Worm (Caenorhabditis elegans) whole organism, young adult: Measurements from ENCODE around the gene fan-1.

Source experiments
- F10E7.11 ChIP-seq: sonication (generic microtip); optimal IDR thresholded peaks from 2 replicates; lab custom pipeline; 2017; ENCODE audit warnings: mild to moderate bottlenecking, missing genetic modification characterization, moderate library complexity, missing compliant biosample characterization
- F57A8.1 ChIP-seq: fragments of 200-800 bp; sonication (Bioruptor generic); optimal IDR thresholded peaks from 2 replicates; lab custom pipeline; 2018; ENCODE audit warnings: mild to moderate bottlenecking, missing genetic modification characterization, moderate library complexity, missing compliant biosample characterization
- K12H6.12 ChIP-seq: fragments of 200-800 bp; sonication (Bioruptor generic); optimal IDR thresholded peaks from 2 replicates; lab custom pipeline; 2018; ENCODE audit warnings: mild to moderate bottlenecking, missing genetic modification characterization, missing compliant biosample characterization
- Y53G8AR.9 ChIP-seq: fragments of 200-800 bp; sonication (Bioruptor generic); conservative IDR thresholded peaks from 2 replicates; pipeline ENCODE4 v1.3.6; 2022; ENCODE audit warnings: missing genetic modification reagents, missing genetic modification characterization, missing compliant biosample characterization
- Y56A3A.18 ChIP-seq: fragments of 200-800 bp; sonication (Bioruptor generic); IDR thresholded peaks from 2 replicates; pipeline ENCODE4 v1.3.6; 2022; ENCODE audit warnings: missing genetic modification reagents, missing genetic modification characterization, missing compliant biosample characterization
- akir-1 ChIP-seq: fragments of 200-800 bp; sonication (Bioruptor generic); optimal IDR thresholded peaks from 2 replicates; lab custom pipeline; 2018; ENCODE audit warnings: mild to moderate bottlenecking, missing genetic modification characterization, moderate library complexity, missing compliant biosample characterization
- ama-1 ChIP-seq, 3 experiments: fragments of 150-350 bp in 1 of 3; sonication (generic microtip) in 2 of 3; optimal IDR thresholded peaks; 2 replicates each; lab custom pipeline; 2014 to 2018; ENCODE audit warnings: missing biosample characterization in 2 of 3, missing genetic modification characterization in 2 of 3, missing genetic modification reagents in 2 of 3
- athp-1 ChIP-seq: sonication (generic microtip); optimal IDR thresholded peaks from 2 replicates; lab custom pipeline; 2017; ENCODE audit warnings: mild to moderate bottlenecking, missing genetic modification characterization, missing compliant biosample characterization
- attf-5 ChIP-seq: fragments of 200-800 bp; sonication (Bioruptor generic); optimal IDR thresholded peaks from 2 replicates; lab custom pipeline; 2018; ENCODE audit warnings: mild to moderate bottlenecking, missing genetic modification characterization, missing compliant biosample characterization
- ccch-3 ChIP-seq: fragments of 200-800 bp; sonication (Bioruptor generic); optimal IDR thresholded peaks from 2 replicates; lab custom pipeline; 2018; ENCODE audit warnings: mild to moderate bottlenecking, missing genetic modification characterization, missing compliant biosample characterization
- cebp-1 ChIP-seq, 2 experiments: fragments of 200-800 bp in 1 of 2; sonication (Bioruptor generic) in 1 of 2; sonication (generic microtip) in 1 of 2; IDR thresholded peaks in 1 of 2; optimal IDR thresholded peaks in 1 of 2; 2 replicates each; pipeline versions ENCODE4 v1.3.6 to Lab custom; 2017 to 2022; ENCODE audit warnings: missing compliant biosample characterization in 2 of 2, missing genetic modification characterization in 2 of 2, mild to moderate bottlenecking in 1 of 2, missing genetic modification reagents in 1 of 2, moderate library complexity in 1 of 2
- ceh-100 ChIP-seq: fragments of 200-800 bp; sonication (Bioruptor generic); IDR thresholded peaks from 2 replicates; pipeline ENCODE4 v1.3.6; 2022; ENCODE audit warnings: missing genetic modification reagents, missing genetic modification characterization, missing compliant biosample characterization
- ceh-27 ChIP-seq: fragments of 200-800 bp; sonication (Bioruptor generic); optimal IDR thresholded peaks from 2 replicates; lab custom pipeline; 2018; ENCODE audit warnings: mild to moderate bottlenecking, missing genetic modification characterization, moderate library complexity, missing compliant biosample characterization
- chd-7 ChIP-seq: sonication (generic microtip); optimal IDR thresholded peaks from 2 replicates; lab custom pipeline; 2016; ENCODE audit warnings: mild to moderate bottlenecking, missing genetic modification characterization, moderate library complexity, missing compliant biosample characterization
- dpl-1 ChIP-seq: fragments of 150-350 bp; optimal IDR thresholded peaks from 2 replicates; lab custom pipeline; 2014; ENCODE audit warnings: missing biosample characterization, missing genetic modification reagents, missing genetic modification characterization
- egl-18 ChIP-seq: fragments of 200-800 bp; sonication (Bioruptor generic); IDR thresholded peaks from 2 replicates; pipeline ENCODE4 v1.3.6; 2022; ENCODE audit warnings: missing genetic modification reagents, missing genetic modification characterization, missing compliant biosample characterization
- egrh-3 ChIP-seq: fragments of 200-800 bp; sonication (Bioruptor generic); IDR thresholded peaks from 2 replicates; pipeline ENCODE4 v1.3.6; 2022; ENCODE audit warnings: missing genetic modification reagents, missing genetic modification characterization, missing compliant biosample characterization
- ets-4 ChIP-seq: fragments of 200-800 bp; sonication (Bioruptor generic); optimal IDR thresholded peaks from 2 replicates; lab custom pipeline; 2018; ENCODE audit warnings: mild to moderate bottlenecking, missing genetic modification characterization, missing compliant biosample characterization
- hmg-1.2 ChIP-seq: fragments of 200-800 bp; sonication (Bioruptor generic); IDR thresholded peaks from 2 replicates; pipeline ENCODE4 v1.3.6; 2022; ENCODE audit warnings: missing genetic modification reagents, missing genetic modification characterization, missing compliant biosample characterization
- hmg-20 ChIP-seq: fragments of 200-800 bp; sonication (Bioruptor generic); IDR thresholded peaks from 2 replicates; pipeline ENCODE4 v1.3.6; 2022; ENCODE audit warnings: missing genetic modification reagents, missing genetic modification characterization, missing compliant biosample characterization
- let-526 ChIP-seq: fragments of 200-800 bp; sonication (Bioruptor generic); IDR thresholded peaks from 2 replicates; pipeline ENCODE4 v1.3.6; 2022; ENCODE audit warnings: missing genetic modification reagents, missing genetic modification characterization, missing compliant biosample characterization
- lsl-1 ChIP-seq: fragments of 200-800 bp; sonication (Bioruptor generic); optimal IDR thresholded peaks from 2 replicates; lab custom pipeline; 2018; ENCODE audit warnings: mild to moderate bottlenecking, missing genetic modification characterization, moderate library complexity, missing compliant biosample characterization
- madf-8 ChIP-seq: fragments of 200-800 bp; sonication (Bioruptor generic); conservative IDR thresholded peaks from 2 replicates; pipeline ENCODE4 v1.3.6; 2022; ENCODE audit warnings: missing genetic modification reagents, missing genetic modification characterization, missing compliant biosample characterization
- mcd-1 ChIP-seq: fragments of 200-800 bp; sonication (Bioruptor generic); IDR thresholded peaks from 2 replicates; pipeline ENCODE4 v1.3.6; 2022; ENCODE audit warnings: missing genetic modification reagents, missing genetic modification characterization, missing compliant biosample characterization
- mxl-1 ChIP-seq: sonication (generic microtip); optimal IDR thresholded peaks from 2 replicates; lab custom pipeline; 2016; ENCODE audit warnings: missing genetic modification characterization, missing compliant biosample characterization
- nfya-1 ChIP-seq: sonication (generic microtip); optimal IDR thresholded peaks from 2 replicates; lab custom pipeline; 2017; ENCODE audit warnings: antibody characterized with exemption, missing compliant biosample characterization, missing genetic modification characterization, borderline replicate concordance; ENCODE audit not compliant: insufficient read depth
- nfya-2 ChIP-seq: fragments of 200-800 bp; sonication (Bioruptor generic); IDR thresholded peaks from 2 replicates; pipeline ENCODE4 v1.3.6; 2022; ENCODE audit warnings: missing genetic modification reagents, missing genetic modification characterization, missing compliant biosample characterization
- nfyb-1 ChIP-seq: fragments of 200-800 bp; sonication (Bioruptor generic); IDR thresholded peaks from 2 replicates; pipeline ENCODE4 v1.3.6; 2022; ENCODE audit warnings: missing genetic modification reagents, missing genetic modification characterization, missing compliant biosample characterization
- nhr-80 ChIP-seq: sonication (generic microtip); optimal IDR thresholded peaks from 2 replicates; lab custom pipeline; 2016; ENCODE audit warnings: missing genetic modification characterization, missing compliant biosample characterization
- pha-4 ChIP-seq: fragments of 150-350 bp; sonication (generic microtip); optimal IDR thresholded peaks from 2 replicates; lab custom pipeline; 2014; ENCODE audit warnings: missing biosample characterization, missing genetic modification reagents, missing genetic modification characterization
- rcor-1 ChIP-seq: fragments of 200-800 bp; sonication (Bioruptor generic); IDR thresholded peaks from 2 replicates; pipeline ENCODE4 v1.3.6; 2022; ENCODE audit warnings: missing genetic modification reagents, missing genetic modification characterization, missing compliant biosample characterization
- rpc-1 ChIP-seq, 2 experiments: fragments of 150-350 bp in 1 of 2; sonication (generic microtip) in 1 of 2; optimal IDR thresholded peaks; 2 replicates each; lab custom pipeline; 2014 to 2018; ENCODE audit warnings: missing biosample characterization in 1 of 2, missing genetic modification characterization in 1 of 2, missing genetic modification reagents in 1 of 2, missing genotype in 1 of 2
- sea-2 ChIP-seq: fragments of 200-800 bp; sonication (Bioruptor generic); IDR thresholded peaks from 2 replicates; pipeline ENCODE4 v1.3.6; 2022; ENCODE audit warnings: missing genetic modification characterization, missing compliant biosample characterization
- snpc-3.4 ChIP-seq: sonication (generic microtip); optimal IDR thresholded peaks from 2 replicates; lab custom pipeline; 2017; ENCODE audit warnings: missing genetic modification characterization, mild to moderate bottlenecking, missing compliant biosample characterization, antibody characterized with exemption, moderate library complexity, missing genotype, missing genetic modification reagents
- snpc-4 ChIP-seq, 5 experiments: fragments of 150-350 bp in 1 of 5; sonication (generic microtip) in 4 of 5; optimal IDR thresholded peaks; 2 replicates each; lab custom pipeline; 2014 to 2018; ENCODE audit warnings: missing genetic modification characterization in 5 of 5, missing biosample characterization in 3 of 5, antibody characterized with exemption in 2 of 5, mild to moderate bottlenecking in 2 of 5, missing compliant biosample characterization in 2 of 5, missing genotype in 2 of 5, moderate library complexity in 2 of 5, missing genetic modification reagents in 1 of 5
- sptf-2 ChIP-seq: fragments of 200-800 bp; sonication (Bioruptor generic); optimal IDR thresholded peaks from 2 replicates; lab custom pipeline; 2018; ENCODE audit warnings: mild to moderate bottlenecking, missing genetic modification characterization, missing compliant biosample characterization
- tbp1 ChIP-seq: fragments of 200-800 bp; sonication (Bioruptor generic); optimal IDR thresholded peaks from 2 replicates; lab custom pipeline; 2018; ENCODE audit warnings: mild to moderate bottlenecking, missing genetic modification characterization, missing compliant biosample characterization
- tbx-9 ChIP-seq: sonication (generic microtip); optimal IDR thresholded peaks from 2 replicates; lab custom pipeline; 2016; ENCODE audit warnings: borderline replicate concordance, missing genetic modification characterization, inconsistent platforms, missing compliant biosample characterization
- xnd-1 ChIP-seq: sonication (generic microtip); optimal IDR thresholded peaks from 2 replicates; lab custom pipeline; 2016; ENCODE audit warnings: missing genotype, missing genetic modification reagents, missing genetic modification characterization, missing compliant biosample characterization
- ztf-26 ChIP-seq: sonication (generic microtip); optimal IDR thresholded peaks from 2 replicates; lab custom pipeline; 2017; ENCODE audit warnings: missing genetic modification characterization, missing compliant biosample characterization
- ztf-6 ChIP-seq: fragments of 200-800 bp; sonication (Bioruptor generic); IDR thresholded peaks from 2 replicates; pipeline ENCODE4 v1.3.6; 2022; ENCODE audit warnings: missing genetic modification reagents, missing genetic modification characterization, missing compliant biosample characterization

Gene fan-1

DNA sequence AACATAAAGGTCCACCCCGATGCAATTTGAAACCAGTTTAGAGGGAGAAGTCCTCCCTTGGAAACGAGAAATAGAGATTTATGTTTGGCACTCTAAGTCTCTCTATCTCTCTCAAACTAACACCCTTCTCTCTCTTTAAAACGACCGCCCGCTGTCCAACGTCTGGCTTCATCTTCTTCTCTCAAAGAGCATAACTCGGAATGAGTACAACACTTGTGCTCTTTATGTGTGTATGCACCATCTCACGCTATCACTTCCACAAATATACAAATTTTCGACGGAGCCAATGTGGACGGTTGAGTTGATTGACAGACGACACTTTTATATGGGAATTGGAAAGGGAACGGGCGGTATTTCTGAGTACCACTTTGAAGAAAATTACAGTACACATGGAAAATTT, 25.9 kb downstream of the fan-1 start (continued):
- TF ChIP-seq ceh-100 (no peak), madf-8 (GFP tag; lab: Robert Waterston, UW) (no peak), akir-1 (no peak), dpl-1 (GFP tag; lab: Kevin White, UChicago) (no peak), nfyb-1 (GFP tag; lab: Robert Waterston, UW) (peak; percentile 51; the same call in 1 of the 2 replicates), K12H6.12 (tag; lab: Kevin White, UChicago) (no peak), egl-18 (GFP tag; lab: Robert Waterston, UW) (no peak), xnd-1 (tag; lab: Kevin White, UChicago) (no peak), hmg-1.2 (GFP tag; lab: Robert Waterston, UW) (no peak), lsl-1 (GFP tag; lab: Kevin White, UChicago) (no peak), F10E7.11 (no peak), sea-2 (GFP tag; lab: Robert Waterston, UW) (no peak), Y53G8AR.9 (GFP tag; lab: Robert Waterston, UW) (no peak), rpc-1 (optimal IDR thresholded peaks at IDR 0.05; lab: Kevin White, UChicago) (no peak), rpc-1 (tag; optimal IDR thresholded peaks at IDR 0.05; lab: Kevin White, UChicago) (no peak), mxl-1 (tag; lab: Kevin White, UChicago) (no peak), Y56A3A.18 (GFP tag; lab: Robert Waterston, UW) (0 out of 2 replicates have a peak, but pooled peaks have one; percentile 10), attf-5 (GFP tag; lab: Kevin White, UChicago) (peak; percentile 30), F57A8.1 (no peak), ceh-27 (GFP tag; lab: Kevin White, UChicago) (no peak), ets-4 (no peak), mcd-1 (GFP tag; lab: Robert Waterston, UW) (no peak), nfya-1 (tag; lab: Kevin White, UChicago) (no peak), nfya-2 (GFP tag; lab: Robert Waterston, UW) (no peak), ztf-26 (tag; lab: Kevin White, UChicago) (no peak)

DNA sequence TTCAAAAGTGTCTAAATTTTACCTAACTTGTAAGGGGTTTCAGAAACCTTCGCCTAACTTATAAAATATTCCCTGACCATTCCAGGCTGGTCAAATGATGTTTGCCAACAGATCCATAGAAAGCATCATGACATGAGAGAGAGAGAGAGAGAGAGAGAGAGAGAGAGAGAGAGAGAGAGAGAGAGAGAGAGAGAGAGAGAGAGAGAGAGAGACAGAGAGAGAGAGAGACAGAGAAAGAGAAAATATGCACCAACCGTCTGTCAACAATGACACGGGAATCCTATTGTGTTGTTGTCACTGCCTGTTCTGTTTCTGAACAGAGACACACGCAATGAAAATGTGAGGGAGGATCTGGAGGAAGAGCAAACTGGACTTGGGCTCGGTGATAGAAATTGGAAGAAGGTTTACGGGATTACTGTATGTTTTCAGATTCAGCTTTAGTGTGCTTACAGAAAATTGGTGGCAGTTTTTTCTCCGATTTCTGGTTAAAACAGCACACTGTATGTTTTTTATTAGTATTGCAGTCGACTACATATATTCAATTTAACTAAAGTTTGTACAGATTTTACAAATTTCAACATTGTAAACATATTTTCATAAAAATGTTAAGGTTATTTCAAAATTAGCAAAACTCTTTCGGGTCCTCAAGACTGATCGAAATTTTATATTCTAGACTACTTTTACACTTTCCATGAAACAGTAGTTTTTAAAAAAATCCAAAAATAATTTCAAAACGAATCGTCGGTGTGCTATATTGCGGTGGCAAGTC, 27.7 kb downstream of the fan-1 start:
- TF ChIP-seq egrh-3 (GFP tag; lab: Robert Waterston, UW) (0 out of 2 replicates have a peak, but pooled peaks have one; percentile 21), chd-7 (tag; lab: Kevin White, UChicago) (no peak), mcd-1 (GFP tag; lab: Robert Waterston, UW) (peak; percentile 35; the same call in 1 of the 2 replicates), hmg-1.2 (GFP tag; lab: Robert Waterston, UW) (peak; percentile 55), attf-5 (GFP tag; lab: Kevin White, UChicago) (peak; percentile 25)

DNA sequence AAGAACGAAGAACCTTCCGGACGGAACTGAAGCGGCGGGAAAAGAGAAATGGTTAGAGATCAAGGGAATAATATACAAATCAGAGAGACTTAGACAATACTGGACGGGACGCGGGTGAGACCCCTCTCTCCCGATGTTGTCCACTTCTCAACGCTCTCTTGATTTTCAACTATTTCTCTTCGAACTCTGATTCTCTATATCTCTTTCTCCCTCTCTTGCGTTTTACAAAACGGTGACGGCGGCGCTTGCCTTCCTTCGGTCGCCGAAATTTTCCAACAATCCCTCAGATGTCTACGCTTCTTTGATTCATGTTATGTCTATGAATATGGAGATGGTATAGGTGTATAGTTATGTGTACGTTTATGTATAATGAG, 28.2 kb downstream of the fan-1 start:
- TF ChIP-seq athp-1 = no peak
- peak; percentile 16 for TF ChIP-seq tbp1 (GFP tag; lab: Kevin White, UChicago)
- peak; percentile 41; the same call in 1 of the 2 replicates for TF ChIP-seq mcd-1 (GFP tag; lab: Robert Waterston, UW)
- TF ChIP-seq nhr-80 = peak; percentile 34
- peak; percentile 27 for TF ChIP-seq attf-5 (GFP tag; lab: Kevin White, UChicago)
- no peak for TF ChIP-seq cebp-1 (GFP tag; IDR thresholded peaks at IDR 0.05; lab: Robert Waterston, UW)
- peak; percentile 61 for TF ChIP-seq cebp-1 (tag; optimal IDR thresholded peaks at IDR 0.05; lab: Kevin White, UChicago)
- peak; percentile 21; the same call in 1 of the 2 replicates for TF ChIP-seq rcor-1 (GFP tag; lab: Robert Waterston, UW)
- TF ChIP-seq pha-4 = no peak
- TF ChIP-seq snpc-3.4 (tag; lab: Kevin White, UChicago) = peak; percentile 35
- no peak for TF ChIP-seq ccch-3
- TF ChIP-seq tbx-9 (tag; lab: Kevin White, UChicago) = no peak
- TF ChIP-seq sptf-2 (GFP tag; lab: Kevin White, UChicago) = no peak
- peak; percentile 12 for TF ChIP-seq ztf-26 (tag; lab: Kevin White, UChicago)
- no peak for TF ChIP-seq let-526
- no peak for TF ChIP-seq snpc-4 (GFP tag; optimal IDR thresholded peaks at IDR 0.05; lab: Kevin White, UChicago)
- peak in 1 of 4 experiments; percentile 19 for TF ChIP-seq snpc-4 (tag; optimal IDR thresholded peaks at IDR 0.05; lab: Kevin White, UChicago)
- no peak for TF ChIP-seq hmg-20
- peak; percentile 82; the same call in 1 of the 2 replicates for TF ChIP-seq hmg-1.2 (GFP tag; lab: Robert Waterston, UW)
- TF ChIP-seq ztf-6 (GFP tag; lab: Robert Waterston, UW) = no peak
- TF ChIP-seq ama-1 (optimal IDR thresholded peaks at IDR 0.05; lab: Kevin White, UChicago) = no peak
- TF ChIP-seq ama-1 (GFP tag; optimal IDR thresholded peaks at IDR 0.05; lab: Kevin White, UChicago) = no peak
